Worm (Caenorhabditis elegans) whole organism, dauer: Measurements from ENCODE around the gene F52B11.2.

ENCODE experiments used
- unc-62 ChIP-seq: sonication (generic microtip); optimal IDR thresholded peaks from 2 replicates; lab custom pipeline; 2017; ENCODE audit warnings: missing biosample characterization, missing genetic modification reagents, missing genetic modification characterization

The F52B11.2 gene

DNA sequence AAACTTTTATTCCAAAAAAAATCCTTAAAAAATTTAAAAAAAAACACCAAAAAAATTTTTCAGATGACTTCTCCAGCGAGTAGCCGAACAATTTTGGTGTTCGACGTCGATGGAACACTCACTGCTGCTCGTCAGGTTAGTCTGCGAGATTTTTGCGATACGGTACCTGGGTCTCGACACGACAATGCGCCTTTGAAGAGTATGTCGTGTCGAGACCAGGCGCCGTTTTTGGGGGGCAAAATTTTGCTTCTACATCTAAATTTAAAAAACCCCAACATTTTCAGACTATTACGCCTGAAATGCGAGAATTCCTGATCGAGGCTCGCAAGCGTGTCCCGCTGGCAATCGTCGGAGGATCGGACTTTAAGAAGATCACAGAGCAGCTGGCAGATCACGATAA, at the start of gene F52B11.2:
TSS of gene F52B11.2 (plus strand) at position 64 of the 400 bp plus-strand sequence.
- TF ChIP-seq unc-62 (GFP tag; lab: Kevin White, UChicago) = no peak

ce11 chrIV:14033752-14034570, 49.4 kb upstream of the F52B11.2 start:
- no peak for TF ChIP-seq unc-62 (GFP tag; lab: Kevin White, UChicago)

DNA sequence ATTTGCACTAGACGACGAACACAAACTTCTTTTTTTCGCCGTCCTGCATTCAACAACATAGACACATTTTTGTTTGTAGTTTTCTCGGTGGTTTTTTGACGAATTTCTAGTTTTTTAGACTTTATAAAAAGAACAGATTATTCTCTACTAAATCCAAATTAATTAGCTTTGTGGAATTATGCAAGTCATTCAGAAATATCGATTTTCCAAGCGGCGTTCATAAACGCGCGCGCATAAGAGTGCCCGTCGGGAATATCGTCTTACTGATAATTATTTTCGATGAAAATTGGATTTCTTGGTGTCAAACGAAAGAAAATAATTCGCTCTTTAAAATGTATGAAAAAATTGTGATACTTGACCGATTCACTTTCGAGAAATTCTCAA, 48.8 kb upstream of the F52B11.2 start:
- TF ChIP-seq unc-62 (GFP tag; lab: Kevin White, UChicago) = no peak

ce11 chrIV:14043680-14044079, 39.7 kb upstream of the F52B11.2 start, which contains the start of gene Y37A1B.7:
Gene Y37A1B.7 (minus strand): TSS chrIV:14043780.
- TF ChIP-seq unc-62 (GFP tag; lab: Kevin White, UChicago) = no peak

ce11 chrIV:14046777-14047176, 36.6 kb upstream of the F52B11.2 start:
- TF ChIP-seq unc-62 (GFP tag; lab: Kevin White, UChicago) = no peak

DNA sequence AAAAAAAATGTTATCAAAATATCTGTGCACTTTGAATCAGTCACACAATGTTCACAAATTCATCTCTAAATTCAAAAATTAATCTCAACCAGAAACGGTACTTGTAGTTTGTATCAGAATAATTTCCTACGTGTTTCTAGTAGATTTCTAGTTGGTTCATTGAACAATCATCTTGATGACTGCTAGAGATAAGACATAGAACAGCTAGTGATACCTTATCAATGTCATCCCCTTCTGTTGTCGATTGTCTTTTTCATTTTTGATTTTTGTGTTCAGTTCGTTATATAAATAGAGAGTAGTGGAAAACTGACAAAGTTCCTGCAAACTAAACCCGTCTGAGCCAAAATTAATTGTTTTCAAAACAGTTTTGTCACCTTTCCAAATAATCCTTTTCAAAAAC, 32.9 kb upstream of the F52B11.2 start:
- TF ChIP-seq unc-62 (GFP tag; lab: Kevin White, UChicago) = no peak

- no peak for TF ChIP-seq unc-62 (GFP tag; lab: Kevin White, UChicago)
Observed at ce11 chrIV:14050900-14051299, 32.5 kb upstream of the F52B11.2 start, which contains the start of gene semo-1. Gene semo-1 (plus strand): TSS chrIV:14051200.

DNA sequence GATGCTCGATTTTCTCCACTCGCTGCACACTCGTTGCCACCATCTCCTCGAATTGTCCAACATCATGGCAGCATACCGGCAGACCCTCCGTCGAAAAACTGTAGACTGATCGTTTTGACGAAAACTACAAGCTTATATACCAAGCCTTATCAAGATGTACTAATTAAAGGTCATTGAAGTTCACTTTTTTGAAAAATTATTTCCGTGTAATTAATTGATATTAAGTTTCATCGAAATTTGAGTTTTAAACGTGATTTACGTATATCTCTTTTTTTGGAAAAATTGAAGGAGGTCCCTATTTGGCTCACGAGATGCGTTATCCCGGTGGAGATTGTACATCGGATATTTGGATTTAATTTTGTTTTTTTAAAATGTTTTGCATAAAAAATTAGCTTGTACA, 22.8 kb upstream of the F52B11.2 start, which contains the start of gene Y37A1B.4:
TSS of gene Y37A1B.4 (minus strand) at position 101 of the 400 bp plus-strand sequence.
- no peak for TF ChIP-seq unc-62 (GFP tag; lab: Kevin White, UChicago)

- no peak for TF ChIP-seq unc-62 (GFP tag; lab: Kevin White, UChicago)
Observed at ce11 chrIV:14066403-14066802, 17.0 kb upstream of the F52B11.2 start.

ce11 chrIV:14069760-14070159, 13.6 kb upstream of the F52B11.2 start, which contains the start of gene lst-4:
Gene lst-4 (minus strand): TSS chrIV:14069860.
- TF ChIP-seq unc-62 (GFP tag; lab: Kevin White, UChicago) = no peak

DNA sequence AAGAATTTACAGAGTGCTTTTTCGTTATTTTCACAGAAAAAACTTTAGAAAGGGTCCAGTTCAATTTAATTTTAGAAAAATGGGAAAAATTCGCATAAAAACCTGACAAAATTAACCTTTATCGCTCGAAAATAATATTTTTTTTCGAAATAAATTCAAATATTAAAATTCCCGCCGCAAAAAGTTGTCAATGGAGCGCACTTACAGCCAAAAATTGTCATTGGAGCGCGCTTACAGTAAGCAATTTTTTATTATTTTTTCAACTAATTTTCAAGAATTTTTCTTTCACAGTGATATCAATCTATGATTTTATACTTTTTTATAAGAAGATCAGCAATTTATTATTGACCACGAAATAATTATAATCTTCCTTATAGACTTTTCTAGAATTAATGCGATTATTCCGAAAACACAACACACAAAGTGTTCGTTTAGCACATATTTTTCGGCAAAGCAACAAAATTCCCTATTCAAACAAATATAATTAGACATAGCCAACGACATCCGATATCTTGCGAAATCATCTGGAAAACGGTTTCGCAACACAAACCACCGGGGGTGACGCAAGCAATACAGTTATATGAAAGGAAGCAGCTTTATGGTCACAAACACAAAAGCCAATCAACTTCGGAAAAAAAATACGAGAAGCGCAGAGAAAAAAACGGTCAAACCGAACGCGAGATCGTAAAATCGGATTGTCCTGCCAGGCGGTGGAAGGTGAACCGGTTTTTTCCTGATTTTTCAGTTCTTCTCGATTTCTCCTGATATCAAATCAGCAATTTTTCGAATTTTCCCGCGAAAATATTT, 13.0 kb upstream of the F52B11.2 start:
- no peak for TF ChIP-seq unc-62 (GFP tag; lab: Kevin White, UChicago)

DNA sequence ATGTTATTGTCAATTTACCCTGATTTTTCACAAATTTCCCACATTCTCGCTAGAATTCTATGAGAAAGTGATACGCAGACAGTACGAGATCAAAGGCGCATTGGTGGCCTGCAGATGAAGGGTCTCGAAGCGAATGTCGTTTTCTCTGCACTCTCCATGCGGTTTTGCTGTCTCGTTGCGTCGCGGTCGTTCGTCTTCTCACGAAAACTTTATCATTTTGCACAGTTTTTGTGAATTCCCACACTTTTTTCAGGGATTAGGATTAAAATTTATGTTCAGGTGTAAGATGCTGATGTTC, 12.4 kb upstream of the F52B11.2 start:
- TF ChIP-seq unc-62 (GFP tag; lab: Kevin White, UChicago) = no peak

- no peak for TF ChIP-seq unc-62 (GFP tag; lab: Kevin White, UChicago)
Observed at ce11 chrIV:14071466-14071865, 11.9 kb upstream of the F52B11.2 start, which contains the start of gene ccar-1. Gene ccar-1 (plus strand): TSS chrIV:14071548.

DNA sequence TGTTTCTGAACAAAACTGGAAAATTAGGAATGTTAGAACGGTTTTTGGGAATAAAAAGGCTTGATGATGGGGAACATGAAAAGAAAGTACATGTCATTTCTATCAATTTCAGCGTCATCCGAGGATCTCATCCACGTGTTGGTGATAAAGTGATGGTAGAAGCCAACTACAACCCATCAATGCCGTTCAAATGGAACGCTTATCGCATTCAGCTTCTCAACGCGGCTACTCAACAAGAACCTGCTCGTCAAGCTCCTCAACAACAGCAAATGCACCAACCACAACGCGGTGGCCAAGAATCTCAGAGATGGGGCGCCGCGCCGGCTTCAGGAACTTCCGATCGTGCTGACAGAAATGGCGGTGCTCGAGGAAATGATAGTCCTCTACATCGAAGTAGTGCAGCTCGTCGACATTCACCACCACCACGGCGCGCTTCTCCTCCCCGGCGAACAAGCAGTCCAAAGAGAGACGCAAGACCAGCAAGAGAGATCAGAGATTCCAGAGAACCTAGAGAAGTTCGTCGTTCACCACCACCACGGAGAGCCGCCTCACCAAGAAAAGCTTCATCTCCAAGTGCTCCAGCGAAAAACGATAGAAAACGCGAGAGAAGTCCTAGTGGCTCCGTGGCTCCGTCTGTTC, 11.2 kb upstream of the F52B11.2 start:
- no peak for TF ChIP-seq unc-62 (GFP tag; lab: Kevin White, UChicago)

ce11 chrIV:14074456-14074855, 8.9 kb upstream of the F52B11.2 start:
- TF ChIP-seq unc-62 (GFP tag; lab: Kevin White, UChicago) = no peak

- TF ChIP-seq unc-62 (GFP tag; lab: Kevin White, UChicago) = no peak
Observed at ce11 chrIV:14077135-14077534, 6.2 kb upstream of the F52B11.2 start, which contains the start of gene cfp-1. Gene cfp-1 (plus strand): TSS chrIV:14077435.
